Fruit fly (Drosophila melanogaster) whole organism, embryonic: Measurements from ENCODE around the gene Cpr78Ca.

ENCODE experiments used
- Ada2b ChIP-seq: fragments of 200-800 bp; sonication (Bioruptor generic); IDR thresholded peaks from 2 replicates; pipeline ENCODE4 v1.3.6; 2022; ENCODE audit warnings: missing biosample characterization, missing genetic modification characterization
- C15 ChIP-seq: fragments of 200-800 bp; sonication (Bioruptor generic); IDR thresholded peaks from 3 replicates; pipeline ENCODE4 v1.3.6; 2022; ENCODE audit warnings: missing biosample characterization, missing genetic modification characterization
- CG10274 ChIP-seq: fragments of 200-800 bp; sonication (Bioruptor generic); optimal IDR thresholded peaks from 3 replicates; lab custom pipeline; 2017; ENCODE audit warnings: missing biosample characterization, mild to moderate bottlenecking, missing genetic modification characterization
- CG11695 ChIP-seq: fragments of 200-800 bp; sonication (Bioruptor generic); IDR thresholded peaks from 3 replicates; pipeline ENCODE4 v1.3.6; 2022; ENCODE audit warnings: missing biosample characterization, missing genetic modification characterization
- CG12299 ChIP-seq: fragments of 200-800 bp; sonication (Bioruptor generic); optimal IDR thresholded peaks from 2 replicates; lab custom pipeline; 2018; ENCODE audit warnings: missing biosample characterization, mild to moderate bottlenecking, missing genetic modification characterization
- CG13624 ChIP-seq: fragments of 200-800 bp; sonication (Bioruptor generic); optimal IDR thresholded peaks from 2 replicates; lab custom pipeline; 2016; ENCODE audit warnings: missing biosample characterization, missing genetic modification characterization
- CG13894 ChIP-seq: fragments of 200-800 bp; sonication (Bioruptor generic); optimal IDR thresholded peaks from 3 replicates; lab custom pipeline; 2018; ENCODE audit warnings: missing biosample characterization, mild to moderate bottlenecking, missing genetic modification characterization, moderate library complexity
- CG17802 ChIP-seq: fragments of 200-800 bp; sonication (Bioruptor generic); optimal IDR thresholded peaks from 2 replicates; lab custom pipeline; 2018; ENCODE audit warnings: missing biosample characterization, mild to moderate bottlenecking, missing genetic modification characterization, moderate library complexity
- CG30020 ChIP-seq: fragments of 200-800 bp; optimal IDR thresholded peaks from 2 replicates; lab custom pipeline; 2019; ENCODE audit warnings: missing biosample characterization, mild to moderate bottlenecking, missing genetic modification characterization, moderate library complexity
- CG31388 ChIP-seq: fragments of 200-800 bp; sonication (Bioruptor generic); optimal IDR thresholded peaks from 2 replicates; lab custom pipeline; 2016; ENCODE audit warnings: missing biosample characterization, missing genetic modification characterization
- CG3407 ChIP-seq: fragments of 200-800 bp; sonication (Bioruptor generic); optimal IDR thresholded peaks from 2 replicates; lab custom pipeline; 2018; ENCODE audit warnings: missing biosample characterization, mild to moderate bottlenecking, missing genetic modification characterization
- CG7357 ChIP-seq: fragments of 200-800 bp; sonication (Bioruptor generic); IDR thresholded peaks from 3 replicates; pipeline ENCODE4 v1.3.6; 2022; ENCODE audit warnings: missing biosample characterization, missing genetic modification characterization
- CG7987 ChIP-seq: fragments of 200-800 bp; sonication (Bioruptor generic); optimal IDR thresholded peaks from 2 replicates; lab custom pipeline; 2018; ENCODE audit warnings: missing biosample characterization, mild to moderate bottlenecking, missing genetic modification characterization, moderate library complexity
- CG8089 ChIP-seq: fragments of 200-800 bp; sonication (Bioruptor generic); optimal IDR thresholded peaks from 3 replicates; lab custom pipeline; 2016; ENCODE audit warnings: missing biosample characterization, missing genetic modification characterization
- CG8359 ChIP-seq: fragments of 200-800 bp; sonication (Bioruptor generic); optimal IDR thresholded peaks from 2 replicates; lab custom pipeline; 2017; ENCODE audit warnings: missing biosample characterization, mild to moderate bottlenecking, missing genetic modification characterization, borderline replicate concordance
- CG9876 ChIP-seq: fragments of 200-800 bp; sonication (Bioruptor generic); optimal IDR thresholded peaks from 2 replicates; lab custom pipeline; 2016; ENCODE audit warnings: missing biosample characterization, missing genetic modification characterization
- D19A ChIP-seq: fragments of 200-800 bp; optimal IDR thresholded peaks from 3 replicates; lab custom pipeline; 2019; ENCODE audit warnings: missing biosample characterization, mild to moderate bottlenecking, missing genetic modification characterization, moderate library complexity
- Dip3 ChIP-seq: fragments of 200-800 bp; sonication (Bioruptor generic); optimal IDR thresholded peaks from 3 replicates; lab custom pipeline; 2016; ENCODE audit warnings: missing biosample characterization, missing genetic modification characterization
- Fer1 ChIP-seq: fragments of 200-800 bp; sonication (Bioruptor generic); optimal IDR thresholded peaks from 2 replicates; lab custom pipeline; 2017; ENCODE audit warnings: missing biosample characterization, mild to moderate bottlenecking, missing genetic modification characterization
- Hr39 ChIP-seq: fragments of >200 bp; optimal IDR thresholded peaks from 2 replicates; lab custom pipeline; 2017
- Lpt ChIP-seq: fragments of >200 bp; optimal IDR thresholded peaks from 2 replicates; lab custom pipeline; 2018; ENCODE audit warnings: missing biosample characterization, missing genetic modification characterization
- Meics ChIP-seq: fragments of 200-800 bp; sonication (Bioruptor generic); optimal IDR thresholded peaks from 2 replicates; lab custom pipeline; 2017; ENCODE audit warnings: missing biosample characterization, mild to moderate bottlenecking, missing genetic modification characterization
- Neu2 ChIP-seq: fragments of 200-800 bp; sonication (Bioruptor generic); optimal IDR thresholded peaks from 3 replicates; lab custom pipeline; 2016; ENCODE audit warnings: missing biosample characterization, missing genetic modification characterization, borderline replicate concordance
- Oaz ChIP-seq: fragments of 200-800 bp; sonication (Bioruptor generic); IDR thresholded peaks from 2 replicates; pipeline ENCODE4 v1.3.6; 2022; ENCODE audit warnings: missing biosample characterization, missing genetic modification characterization
- Optix ChIP-seq: fragments of 200-800 bp; sonication (Bioruptor generic); IDR thresholded peaks from 3 replicates; pipeline ENCODE4 v1.3.6; 2022; ENCODE audit warnings: missing biosample characterization, missing genetic modification characterization
- Sox100B ChIP-seq: fragments of 200-800 bp; sonication (Bioruptor generic); optimal IDR thresholded peaks from 3 replicates; lab custom pipeline; 2018; ENCODE audit warnings: missing biosample characterization, mild to moderate bottlenecking, missing genetic modification characterization
- YL-1 ChIP-seq: fragments of 200-800 bp; sonication (Bioruptor generic); optimal IDR thresholded peaks from 3 replicates; lab custom pipeline; 2017; ENCODE audit warnings: missing biosample characterization, mild to moderate bottlenecking, missing genetic modification characterization
- croc ChIP-seq: fragments of 200-800 bp; sonication (Bioruptor generic); conservative IDR thresholded peaks from 3 replicates; pipeline ENCODE4 v1.3.6; 2022; ENCODE audit warnings: missing biosample characterization, missing genetic modification characterization
- gcm ChIP-seq: fragments of 200-800 bp; sonication (Bioruptor generic); optimal IDR thresholded peaks from 2 replicates; lab custom pipeline; 2019; ENCODE audit warnings: missing biosample characterization, mild to moderate bottlenecking, missing genetic modification characterization, moderate library complexity
- hkb ChIP-seq, 2 experiments: fragments of 200-800 bp in 1 of 2; fragments of >200 bp in 1 of 2; sonication (Bioruptor generic) in 1 of 2; IDR thresholded peaks in 1 of 2; optimal IDR thresholded peaks in 1 of 2; 2 replicates each; pipeline versions ENCODE4 v1.3.6 to Lab custom; 2017 to 2022; ENCODE audit warnings: missing biosample characterization in 1 of 2, missing genetic modification characterization in 1 of 2
- lov ChIP-seq, 2 experiments: fragments of 200-800 bp in 1 of 2; fragments of >200 bp in 1 of 2; sonication (Bioruptor generic) in 1 of 2; IDR thresholded peaks in 1 of 2; optimal IDR thresholded peaks in 1 of 2; 2 replicates in 1 of 2; 3 replicates in 1 of 2; pipeline versions ENCODE4 v1.3.6 to Lab custom; 2017 to 2022; ENCODE audit warnings: missing biosample characterization in 1 of 2, missing genetic modification characterization in 1 of 2
- nerfin-2 ChIP-seq: fragments of 200-800 bp; sonication (Bioruptor generic); IDR thresholded peaks from 2 replicates; pipeline ENCODE4 v1.3.6; 2022; ENCODE audit warnings: missing biosample characterization, missing genetic modification characterization; ENCODE audit not compliant: partially characterized antibody
- org-1 ChIP-seq: fragments of 200-800 bp; sonication (Bioruptor generic); optimal IDR thresholded peaks from 2 replicates; lab custom pipeline; 2017; ENCODE audit warnings: missing biosample characterization, missing genetic modification characterization
- otp ChIP-seq: fragments of 200-800 bp; sonication (Bioruptor generic); IDR thresholded peaks from 3 replicates; pipeline ENCODE4, ENCODE4 v1.3.6; 2022; ENCODE audit warnings: missing biosample characterization, missing genetic modification characterization
- pho ChIP-seq: fragments of 200-800 bp; sonication (Bioruptor generic); optimal IDR thresholded peaks from 2 replicates; lab custom pipeline; 2016; ENCODE audit warnings: missing biosample characterization, missing genetic modification characterization
- psq ChIP-seq: fragments of 200-800 bp; sonication (Bioruptor generic); optimal IDR thresholded peaks from 2 replicates; lab custom pipeline; 2017; ENCODE audit warnings: missing biosample characterization, missing genetic modification characterization
- pzg ChIP-seq: fragments of 200-800 bp; sonication (Bioruptor generic); optimal IDR thresholded peaks from 3 replicates; lab custom pipeline; 2018; ENCODE audit warnings: missing biosample characterization, mild to moderate bottlenecking, missing genetic modification characterization, moderate library complexity
- ro ChIP-seq: fragments of 200-800 bp; sonication (Bioruptor generic); IDR thresholded peaks from 2 replicates; pipeline ENCODE4 v1.3.6; 2022; ENCODE audit warnings: missing biosample characterization, missing genetic modification characterization
- row ChIP-seq: fragments of 200-800 bp; sonication (Bioruptor generic); IDR thresholded peaks from 3 replicates; pipeline ENCODE4 v1.3.6; 2022; ENCODE audit warnings: missing biosample characterization, missing genetic modification characterization
- sc ChIP-seq, 3 experiments: fragments of >200 bp in 2 of 3; fragments of 200-800 bp in 1 of 3; sonication (Bioruptor generic) in 1 of 3; optimal IDR thresholded peaks; 2 replicates in 2 of 3; 3 replicates in 1 of 3; lab custom pipeline; 2017; ENCODE audit warnings: mild to moderate bottlenecking in 1 of 3, missing biosample characterization in 1 of 3, missing genetic modification characterization in 1 of 3, missing genetic modification reagents in 1 of 3
- sqz ChIP-seq: fragments of 200-800 bp; sonication (Bioruptor generic); optimal IDR thresholded peaks from 3 replicates; lab custom pipeline; 2018; ENCODE audit warnings: missing biosample characterization, mild to moderate bottlenecking, missing genetic modification characterization
- ssp ChIP-seq: fragments of 200-800 bp; sonication (Bioruptor generic); IDR thresholded peaks from 2 replicates; pipeline ENCODE4 v1.3.6; 2022; ENCODE audit warnings: missing biosample characterization, missing genetic modification characterization
- sug ChIP-seq: fragments of 200-800 bp; optimal IDR thresholded peaks from 2 replicates; lab custom pipeline; 2019; ENCODE audit warnings: missing biosample characterization, mild to moderate bottlenecking, missing genetic modification characterization, moderate library complexity
- tll ChIP-seq, 2 experiments: fragments of 200-800 bp in 1 of 2; fragments of >200 bp in 1 of 2; sonication (Bioruptor generic) in 1 of 2; optimal IDR thresholded peaks; 2 replicates each; lab custom pipeline; 2017 to 2019; ENCODE audit warnings: missing biosample characterization in 2 of 2, missing genetic modification characterization in 2 of 2, mild to moderate bottlenecking in 1 of 2, moderate library complexity in 1 of 2
- unc-4 ChIP-seq: fragments of 200-800 bp; sonication (Bioruptor generic); IDR thresholded peaks from 2 replicates; pipeline ENCODE4 v1.3.6; 2022; ENCODE audit warnings: missing biosample characterization, missing genetic modification characterization; ENCODE audit not compliant: partially characterized antibody
- zfh1 ChIP-seq: fragments of 200-800 bp; sonication (Bioruptor generic); IDR thresholded peaks from 3 replicates; pipeline ENCODE4 v1.3.6; 2022; ENCODE audit warnings: missing biosample characterization, missing genetic modification characterization

Cpr78Ca gene

DNA sequence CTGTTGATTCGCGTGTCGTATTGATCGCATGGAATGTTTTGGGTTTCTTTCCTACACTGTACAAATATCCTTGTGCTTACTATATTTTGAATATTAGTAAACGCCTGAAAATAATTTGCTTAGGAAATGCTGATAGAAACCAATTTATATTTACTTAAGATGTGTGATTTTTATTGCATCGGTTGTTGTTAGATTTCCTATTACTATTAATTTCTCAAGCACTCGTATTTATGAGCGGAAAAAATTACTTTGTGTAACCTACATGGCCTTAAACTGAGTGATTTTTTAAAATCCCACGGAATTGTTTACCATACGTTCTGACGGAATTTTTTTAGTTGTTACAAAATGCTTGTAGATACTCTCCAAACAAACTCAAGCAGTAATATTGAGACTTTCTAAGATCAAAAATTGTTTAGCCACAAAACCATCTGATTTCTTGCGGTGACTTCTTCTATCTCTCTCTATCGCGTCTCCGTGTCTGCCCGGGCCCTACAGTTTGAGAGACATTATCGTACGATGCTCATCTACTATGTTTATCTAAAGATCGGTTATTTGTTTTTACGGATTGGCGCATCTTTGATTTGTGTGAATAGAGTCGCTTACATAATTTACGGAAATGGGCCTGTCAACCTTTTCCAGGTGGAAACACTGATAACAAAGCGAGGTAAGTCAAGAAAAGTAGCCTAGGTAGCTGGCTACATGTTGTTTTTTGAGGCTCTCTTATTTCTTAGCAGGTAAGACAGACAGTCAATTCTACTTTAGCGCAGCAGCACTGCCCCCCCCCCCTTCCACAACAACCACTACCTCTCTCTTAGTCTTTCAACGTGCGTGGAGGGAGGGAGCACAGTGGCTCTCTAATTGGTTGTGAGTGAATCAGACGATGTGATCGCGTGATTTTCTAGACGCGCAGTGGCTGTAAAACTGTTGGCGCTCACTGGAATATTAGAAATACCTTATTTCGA lies 16.0 kb downstream of the Cpr78Ca start (continued):
- TF ChIP-seq lov (optimal IDR thresholded peaks at IDR 0.05; lab: Kevin White, UChicago), result no peak
- peak; percentile 7; the same call in 1 of the 3 replicates for TF ChIP-seq lov (GFP tag; IDR thresholded peaks at IDR 0.05; lab: Robert Waterston, UW)
- TF ChIP-seq CG13624, result peak; percentile 50
- TF ChIP-seq C15 (GFP tag; lab: Robert Waterston, UW), result no peak
- peak; percentile 11 for TF ChIP-seq CG10274 (GFP tag; lab: Kevin White, UChicago)
- peak; percentile 62 for TF ChIP-seq Meics (GFP tag; lab: Kevin White, UChicago)
- peak; percentile 21 for TF ChIP-seq CG30020 (tag; lab: Kevin White, UChicago)
- peak; percentile 72 for TF ChIP-seq row (GFP tag; lab: Robert Waterston, UW)
- peak; percentile 4 for TF ChIP-seq YL-1
- TF ChIP-seq CG7357 (GFP tag; lab: Robert Waterston, UW), result no peak
- TF ChIP-seq Dip3 (GFP tag; lab: Kevin White, UChicago), result peak; percentile 14
- TF ChIP-seq gcm (GFP tag; lab: Kevin White, UChicago), result peak; percentile 20
- no peak for TF ChIP-seq pzg (GFP tag; lab: Kevin White, UChicago)
- peak; percentile 53 for TF ChIP-seq D19A (tag; lab: Kevin White, UChicago)
- TF ChIP-seq Hr39 (lab: Kevin White, UChicago), result no peak
- TF ChIP-seq sug, result no peak
- TF ChIP-seq ro (GFP tag; lab: Robert Waterston, UW), result no peak
- TF ChIP-seq tll (GFP tag; optimal IDR thresholded peaks at IDR 0.05; lab: Kevin White, UChicago), result peak in 1 of 2 experiments; percentile 88
- no peak for TF ChIP-seq hkb (optimal IDR thresholded peaks at IDR 0.05; lab: Kevin White, UChicago)
- 0 out of 2 replicates have a peak, but pooled peaks have one; percentile 39 for TF ChIP-seq hkb (GFP tag; IDR thresholded peaks at IDR 0.05; lab: Robert Waterston, UW)
- peak; percentile 22 for TF ChIP-seq CG9876
- no peak for TF ChIP-seq Optix
- TF ChIP-seq Ada2b (GFP tag; lab: Robert Waterston, UW), result no peak
- peak; percentile 29 for TF ChIP-seq CG8359
- no peak for TF ChIP-seq CG12299 (tag; lab: Kevin White, UChicago)
- no peak for TF ChIP-seq Oaz (GFP tag; lab: Robert Waterston, UW)
- TF ChIP-seq CG13894 (tag; lab: Kevin White, UChicago), result peak; percentile 7
- peak; percentile 41 for TF ChIP-seq org-1 (GFP tag; lab: Kevin White, UChicago)
- TF ChIP-seq ssp, result no peak
- no peak for TF ChIP-seq nerfin-2 (GFP tag; lab: Robert Waterston, UW)
- 0 out of 3 replicates have a peak, but pooled peaks have one; percentile 28 for TF ChIP-seq otp (GFP tag; lab: Robert Waterston, UW)
- TF ChIP-seq Fer1 (GFP tag; lab: Kevin White, UChicago), result peak; percentile 36
- TF ChIP-seq CG31388 (GFP tag; lab: Kevin White, UChicago), result peak; percentile 5
- peak; percentile 29 for TF ChIP-seq sqz (GFP tag; lab: Kevin White, UChicago)
- TF ChIP-seq Lpt (GFP tag; lab: Kevin White, UChicago), result no peak
- TF ChIP-seq CG3407 (GFP tag; lab: Kevin White, UChicago), result no peak
- no peak for TF ChIP-seq sc (optimal IDR thresholded peaks at IDR 0.05; lab: Kevin White, UChicago)
- peak; percentile 19 for TF ChIP-seq sc (GFP tag; optimal IDR thresholded peaks at IDR 0.05; lab: Kevin White, UChicago)
- peak; percentile 18 for TF ChIP-seq CG8089 (GFP tag; lab: Kevin White, UChicago)
- peak; percentile 12 for TF ChIP-seq CG7987 (GFP tag; lab: Kevin White, UChicago)
- TF ChIP-seq CG11695 (GFP tag; lab: Robert Waterston, UW), result peak; percentile 64; the same call in 2 of the 3 replicates
- peak; percentile 24; the same call in 1 of the 3 replicates for TF ChIP-seq croc (GFP tag; lab: Robert Waterston, UW)
- peak; percentile 26 for TF ChIP-seq Neu2
- TF ChIP-seq zfh1 (GFP tag; lab: Robert Waterston, UW), result peak; percentile 34; the same call in 1 of the 3 replicates
- TF ChIP-seq psq, result no peak
- peak; percentile 77 for TF ChIP-seq Sox100B (GFP tag; lab: Kevin White, UChicago)
- peak; percentile 35 for TF ChIP-seq CG17802
- peak; percentile 47 for TF ChIP-seq pho (GFP tag; lab: Kevin White, UChicago)
- TF ChIP-seq unc-4 (GFP tag; lab: Robert Waterston, UW), result 0 out of 2 replicates have a peak, but pooled peaks have one; percentile 21
